Fruit fly (Drosophila melanogaster) S2 (cell line): Measurements from ENCODE around the gene Gr21a.

ENCODE experiments used
- CG8478 ChIP-seq: fragments of >200 bp; optimal IDR thresholded peaks from 2 replicates; lab custom pipeline; 2018
- CTCF ChIP-seq, 2 experiments: fragments of >200 bp; optimal IDR thresholded peaks; 2 replicates each; lab custom pipeline; 2018

DNA sequence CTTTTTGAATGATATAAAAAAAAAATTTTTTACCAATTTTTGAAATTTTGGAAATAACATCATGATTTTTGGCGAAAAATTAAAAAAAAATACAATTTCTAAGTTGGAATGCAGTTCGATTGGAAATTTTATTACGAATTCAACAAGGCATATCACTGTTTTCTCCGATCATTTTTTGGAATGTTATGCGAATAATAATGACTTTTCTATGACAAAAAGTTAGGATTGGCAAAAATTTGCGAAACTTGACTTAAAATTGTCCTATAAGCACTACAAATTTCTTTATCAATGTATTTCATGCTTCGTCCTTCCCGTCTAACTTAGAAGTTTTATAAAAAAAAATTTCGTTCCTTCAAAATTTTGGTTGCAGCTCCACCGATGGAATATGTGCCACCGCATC is 3.8 kb downstream of the Gr21a start, which contains the start of gene CG3544:
- no peak for TF ChIP-seq CG8478 (lab: Kevin White, UChicago)
- no peak for TF ChIP-seq CTCF (optimal IDR thresholded peaks at IDR 0.05; lab: Kevin White, UChicago)
